Fruit fly (Drosophila melanogaster) whole organism: ENCODE data around the gene CG13065.

Source experiments
- CG8478 ChIP-seq: fragments of >200 bp; optimal IDR thresholded peaks from 2 replicates; lab custom pipeline; 2018; ENCODE audit warnings: inconsistent platforms
- Dll ChIP-seq: fragments of >200 bp; optimal IDR thresholded peaks from 2 replicates; lab custom pipeline; 2017
- EcR ChIP-seq, 2 experiments: fragments of >200 bp; optimal IDR thresholded peaks; 2 replicates each; lab custom pipeline; 2017; ENCODE audit warnings: missing biosample characterization in 2 of 2, missing genetic modification characterization in 2 of 2, missing genetic modification reagents in 2 of 2
- pan ChIP-seq: fragments of >200 bp; optimal IDR thresholded peaks from 2 replicates; lab custom pipeline; 2017
- psq ChIP-seq: fragments of >200 bp; optimal IDR thresholded peaks from 2 replicates; lab custom pipeline; 2017
- usp ChIP-seq: fragments of >200 bp; optimal IDR thresholded peaks from 2 replicates; lab custom pipeline; 2017; ENCODE audit warnings: missing biosample characterization, missing genetic modification characterization, mixed read lengths

Gene CG13065

DNA sequence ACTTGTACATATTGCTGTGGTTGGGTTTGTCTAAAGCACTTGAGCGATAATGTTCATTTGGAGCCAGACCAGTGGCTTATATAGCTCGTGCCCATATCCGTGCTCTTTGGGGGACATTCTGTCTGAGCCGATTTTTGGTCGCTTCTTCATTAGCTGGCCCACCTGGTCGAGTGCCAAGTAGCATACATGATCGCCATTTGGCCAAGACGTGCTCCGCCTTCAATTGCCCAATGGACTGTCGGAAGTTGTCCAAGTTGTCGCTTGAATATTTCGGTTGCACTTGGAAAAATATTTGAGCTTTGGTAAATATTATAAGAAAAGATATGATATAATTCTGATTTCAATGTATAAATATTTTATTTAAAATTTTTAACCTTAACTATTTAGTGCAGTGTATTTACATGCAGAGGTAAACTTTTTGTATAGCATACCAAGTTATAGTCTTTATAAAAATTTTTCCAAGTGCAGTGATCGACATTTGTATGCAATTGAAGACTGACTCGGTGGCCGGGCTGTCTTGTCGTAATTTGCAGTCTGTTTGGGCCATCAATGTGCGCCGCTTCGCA, 8.2 kb downstream of the CG13065 start, which contains the start of gene CG13047:
CG13047 (minus strand) TSS at position 51 of the 566 bp plus-strand sequence.
- TF ChIP-seq EcR (GFP tag; optimal IDR thresholded peaks at IDR 0.05; lab: Kevin White, UChicago), result no peak
- no peak for TF ChIP-seq usp
- TF ChIP-seq CG8478 (lab: Kevin White, UChicago), result no peak
- no peak for TF ChIP-seq pan
- no peak for TF ChIP-seq Dll (lab: Kevin White, UChicago)
- no peak for TF ChIP-seq psq (lab: Kevin White, UChicago)

DNA sequence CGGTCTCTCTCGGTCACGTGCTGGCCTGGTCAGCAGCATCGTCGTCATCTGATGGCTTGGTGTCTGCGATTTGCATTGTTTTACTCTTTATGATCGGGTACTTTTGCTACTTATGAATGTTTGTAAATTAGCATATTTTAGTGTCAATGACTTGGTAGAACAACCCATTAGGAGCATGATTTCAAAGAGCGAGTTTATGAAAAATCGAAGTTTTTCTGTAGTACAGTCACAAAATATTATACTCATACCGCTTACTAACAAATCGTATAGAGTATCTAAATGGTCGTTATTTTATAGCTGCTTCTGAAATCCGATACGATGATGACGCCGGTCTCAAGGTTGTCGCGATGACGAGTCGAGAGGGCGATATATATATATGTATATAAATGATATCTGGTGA, 9.0 kb downstream of the CG13065 start:
- TF ChIP-seq usp, result no peak
- no peak for TF ChIP-seq psq (lab: Kevin White, UChicago)
- no peak for TF ChIP-seq Dll (lab: Kevin White, UChicago)

DNA sequence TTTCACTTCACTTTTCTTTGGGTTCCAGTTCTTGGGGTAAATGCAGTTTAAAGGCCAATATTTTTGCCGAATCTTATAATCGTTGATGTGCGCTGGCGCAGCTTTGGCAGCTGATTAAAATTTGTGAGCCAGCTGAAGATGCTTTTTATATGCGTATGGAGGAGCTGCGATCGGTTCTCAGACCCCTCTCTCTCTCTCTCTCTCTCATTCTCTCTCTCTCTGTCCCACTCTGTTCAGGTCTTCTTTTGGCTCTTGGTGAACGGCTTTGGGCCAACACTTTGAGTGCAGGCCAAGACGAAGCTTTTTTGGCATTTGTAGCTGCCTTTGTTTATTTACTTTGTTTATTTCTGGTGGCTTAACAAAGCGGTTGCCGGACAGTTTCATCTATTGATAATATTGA, 11.1 kb downstream of the CG13065 start, which contains the start of gene CG13046:
CG13046 (minus strand) TSS at position 101 of the 400 bp plus-strand sequence.
- TF ChIP-seq pan, result no peak
- no peak for TF ChIP-seq usp
- no peak for TF ChIP-seq CG8478 (lab: Kevin White, UChicago)
- TF ChIP-seq EcR (GFP tag; optimal IDR thresholded peaks at IDR 0.05; lab: Kevin White, UChicago), result no peak
- TF ChIP-seq Dll (lab: Kevin White, UChicago), result no peak
- no peak for TF ChIP-seq psq (lab: Kevin White, UChicago)

DNA sequence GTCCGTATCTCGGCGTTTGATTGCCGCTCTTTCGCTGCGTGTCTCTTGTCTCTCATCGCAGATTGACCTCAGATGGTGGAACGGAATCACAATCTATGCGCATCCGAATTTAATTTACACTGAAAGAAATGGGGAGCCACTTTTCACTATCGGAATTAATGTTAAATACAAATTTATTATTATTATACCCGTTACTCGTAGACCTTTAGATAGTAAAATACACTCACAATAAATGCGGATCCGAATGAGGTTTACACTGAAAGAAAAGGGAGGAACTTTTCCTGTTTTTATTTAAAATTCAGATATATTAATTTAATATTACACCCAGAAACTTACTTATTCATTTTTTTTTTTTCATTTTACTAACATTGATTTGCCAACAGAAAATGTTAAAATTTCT, 11.8 kb downstream of the CG13065 start:
- TF ChIP-seq EcR (GFP tag; optimal IDR thresholded peaks at IDR 0.05; lab: Kevin White, UChicago), result no peak
- TF ChIP-seq CG8478 (lab: Kevin White, UChicago), result no peak
- TF ChIP-seq psq (lab: Kevin White, UChicago), result no peak
- TF ChIP-seq Dll (lab: Kevin White, UChicago), result no peak
- TF ChIP-seq usp, result no peak
- TF ChIP-seq pan, result no peak

DNA sequence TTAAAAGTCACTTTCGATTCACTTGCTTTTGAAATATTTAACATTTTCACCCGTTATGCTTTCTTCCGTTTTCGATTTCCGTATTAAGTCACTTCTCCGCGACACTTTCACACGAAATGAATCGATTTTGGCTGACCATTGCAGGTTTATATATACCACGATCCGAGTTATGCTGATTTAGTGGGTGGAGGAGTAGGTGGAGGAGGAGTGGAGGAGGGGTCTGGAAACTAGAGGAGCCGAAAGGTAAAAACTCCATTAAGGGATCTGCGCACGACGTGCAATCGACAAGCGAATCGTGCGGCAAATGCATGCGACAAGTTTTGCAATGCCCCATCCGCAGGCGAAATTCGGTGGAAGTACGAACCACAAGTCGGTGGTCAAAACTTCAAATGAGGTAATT, 13.6 kb downstream of the CG13065 start, which contains the start of gene CG13045:
CG13045 (minus strand) TSS at position 101 of the 400 bp plus-strand sequence.
- TF ChIP-seq Dll (lab: Kevin White, UChicago) (no peak), EcR (GFP tag; optimal IDR thresholded peaks at IDR 0.05; lab: Kevin White, UChicago) (no peak), CG8478 (lab: Kevin White, UChicago) (no peak), usp (no peak), pan (no peak), psq (lab: Kevin White, UChicago) (no peak)

DNA sequence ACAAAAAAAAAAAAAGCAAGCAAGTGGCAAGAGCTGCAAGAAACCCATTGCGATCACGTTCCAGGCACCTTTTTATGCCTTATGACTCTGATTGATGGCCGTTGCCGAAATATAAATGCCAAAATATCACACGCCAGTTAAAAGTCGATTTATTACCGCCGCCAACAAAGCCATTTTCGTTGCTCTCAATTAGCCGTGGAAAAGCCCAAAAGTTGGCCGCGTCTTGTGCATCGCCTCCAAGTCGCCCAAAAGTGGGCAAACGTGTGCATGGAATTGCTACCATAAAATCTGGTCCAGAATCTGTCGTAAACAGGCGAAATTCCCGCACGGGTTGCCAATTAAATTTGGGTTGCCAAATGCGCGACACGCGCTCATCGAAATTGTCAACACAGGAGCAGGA, 14.4 kb downstream of the CG13065 start:
- TF ChIP-seq EcR (GFP tag; optimal IDR thresholded peaks at IDR 0.05; lab: Kevin White, UChicago), result no peak

DNA sequence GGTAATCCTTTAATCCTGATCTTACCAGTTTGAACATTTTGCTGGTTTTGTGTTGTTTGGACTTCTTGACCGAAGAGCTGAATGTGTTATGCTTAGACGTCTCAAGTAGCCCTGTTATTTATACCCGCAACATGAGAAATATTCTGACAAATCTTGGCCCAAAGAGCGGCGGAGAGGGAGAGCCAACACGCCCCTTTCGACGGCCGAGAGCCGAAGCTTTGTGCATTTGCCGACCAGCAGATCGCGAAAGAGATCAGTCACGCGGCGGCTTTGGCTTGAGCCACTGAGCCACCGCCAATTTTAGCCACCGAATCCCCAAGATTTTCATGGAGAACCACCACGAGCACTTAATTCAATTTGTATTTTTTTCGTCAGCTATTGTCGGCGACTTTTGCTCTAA, 18.2 kb downstream of the CG13065 start, which contains the start of gene CG4962:
CG4962 (minus strand) TSS at position 101 of the 400 bp plus-strand sequence.
- TF ChIP-seq Dll (lab: Kevin White, UChicago) (no peak), EcR (GFP tag; optimal IDR thresholded peaks at IDR 0.05; lab: Kevin White, UChicago) (no peak), psq (lab: Kevin White, UChicago) (no peak), pan (no peak), usp (no peak), CG8478 (lab: Kevin White, UChicago) (no peak)

DNA sequence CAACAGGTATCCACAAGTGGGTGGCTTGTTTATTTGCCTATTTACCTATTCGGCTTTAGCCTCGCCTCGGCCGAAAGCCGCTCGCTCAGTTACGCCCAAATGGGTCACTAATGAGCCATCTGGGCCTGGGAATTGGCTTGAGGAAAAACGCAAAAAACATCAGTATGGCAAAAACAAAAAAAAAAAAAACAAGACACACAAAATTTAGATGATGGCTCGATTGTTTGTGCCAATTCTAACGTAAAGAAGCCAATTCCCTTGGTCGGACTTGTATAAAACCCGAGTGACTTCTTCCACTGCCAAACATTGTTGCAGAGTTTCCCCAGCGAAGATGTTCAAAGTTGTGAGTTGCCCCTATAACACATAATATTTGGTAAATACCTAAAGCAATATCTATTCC, 23.9 kb downstream of the CG13065 start, which contains the start of gene CG4982:
CG4982 (plus strand) TSS at position 301 of the 400 bp plus-strand sequence.
- no peak for TF ChIP-seq EcR (GFP tag; optimal IDR thresholded peaks at IDR 0.05; lab: Kevin White, UChicago)
- TF ChIP-seq pan, result no peak
- no peak for TF ChIP-seq CG8478 (lab: Kevin White, UChicago)
- no peak for TF ChIP-seq psq (lab: Kevin White, UChicago)

DNA sequence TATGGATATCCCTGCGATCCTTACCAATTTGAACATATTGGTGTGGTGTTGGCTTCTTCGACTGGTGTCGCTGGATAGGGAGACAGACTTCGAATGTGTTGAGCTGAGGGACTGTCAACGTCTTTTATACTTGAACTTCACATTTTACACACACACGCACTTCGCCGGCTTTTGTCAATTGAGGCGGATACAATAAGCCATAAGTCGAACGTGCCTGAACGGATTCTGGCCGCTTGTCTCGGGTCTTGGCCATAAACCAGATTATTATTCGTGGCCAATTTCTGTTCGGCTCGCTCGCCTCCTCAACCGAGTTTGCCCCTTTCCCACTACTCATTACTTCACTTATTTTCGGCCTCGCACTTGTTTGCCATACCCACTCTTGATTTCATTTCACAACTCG, 25.8 kb downstream of the CG13065 start, which contains the start of gene CG13044:
CG13044 (minus strand) TSS at position 101 of the 400 bp plus-strand sequence.
- TF ChIP-seq Dll (lab: Kevin White, UChicago), result no peak
- TF ChIP-seq CG8478 (lab: Kevin White, UChicago), result no peak
- no peak for TF ChIP-seq psq (lab: Kevin White, UChicago)
- TF ChIP-seq pan, result no peak
- no peak for TF ChIP-seq usp
- no peak for TF ChIP-seq EcR (GFP tag; optimal IDR thresholded peaks at IDR 0.05; lab: Kevin White, UChicago)

DNA sequence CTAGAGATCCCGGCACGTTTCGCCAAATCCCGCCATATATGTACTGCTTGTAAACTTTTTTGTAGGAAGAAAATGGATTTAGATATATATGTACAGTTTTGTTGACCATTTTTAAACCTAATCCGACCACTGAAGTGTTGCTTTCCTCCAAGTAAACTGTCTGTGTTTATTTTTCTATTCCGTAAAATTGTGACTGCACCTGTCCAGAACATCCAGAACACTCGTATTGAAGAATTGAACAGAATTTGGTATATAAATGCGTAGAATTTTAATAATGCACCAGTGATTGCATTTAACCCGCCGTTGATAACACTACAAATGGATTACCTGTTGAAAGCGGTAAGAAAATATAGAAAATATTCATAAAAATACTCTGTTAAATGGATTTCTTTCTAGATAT, 26.7 kb downstream of the CG13065 start, which contains the start of gene CG43249:
CG43249 (plus strand) TSS at position 301 of the 400 bp plus-strand sequence.
- no peak for TF ChIP-seq CG8478 (lab: Kevin White, UChicago)
- TF ChIP-seq EcR (GFP tag; optimal IDR thresholded peaks at IDR 0.05; lab: Kevin White, UChicago), result no peak
- TF ChIP-seq usp, result no peak
- no peak for TF ChIP-seq pan
- no peak for TF ChIP-seq Dll (lab: Kevin White, UChicago)
- no peak for TF ChIP-seq psq (lab: Kevin White, UChicago)

DNA sequence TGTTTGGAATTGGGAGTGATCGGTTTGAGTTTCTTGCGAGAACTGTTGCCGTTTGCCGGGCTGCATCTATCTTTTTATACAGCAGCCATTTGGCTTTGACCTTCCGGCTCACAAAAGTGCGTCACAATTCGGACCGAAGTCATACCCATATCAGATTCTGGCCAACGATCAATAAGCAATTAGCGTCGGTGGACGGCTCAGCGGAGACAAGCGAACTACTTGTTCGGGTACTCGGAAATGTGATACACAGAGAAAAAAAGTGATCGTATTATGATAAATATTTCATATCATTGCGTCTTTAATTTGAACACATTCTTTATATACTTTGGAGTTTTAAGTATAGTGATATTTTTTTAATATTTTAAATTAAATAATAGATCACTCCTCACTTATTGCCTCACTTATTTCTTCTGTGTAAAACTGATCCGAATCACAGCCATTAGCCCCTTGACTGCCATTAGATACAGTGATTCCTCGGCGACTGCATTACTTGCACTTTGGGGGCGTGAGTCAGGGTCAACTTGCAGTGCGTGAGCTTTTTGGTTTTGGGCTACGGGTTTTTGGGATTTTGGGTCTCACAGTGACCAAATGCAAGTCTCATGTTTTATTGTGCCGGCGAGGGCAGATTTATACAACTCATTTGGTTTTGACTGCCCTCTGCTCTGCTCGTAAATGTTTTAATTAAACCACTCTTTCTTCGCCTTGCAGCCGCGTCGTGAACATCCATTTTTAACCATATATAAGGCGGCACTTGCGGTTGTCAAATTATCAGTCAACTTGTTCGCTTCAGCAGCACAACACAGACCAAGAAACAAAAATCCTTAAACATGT, 28.8 kb downstream of the CG13065 start, which contains the start of the genes CG13043 and CG13063:
CG13043 (minus strand) TSS at position 51 of the 831 bp plus-strand sequence.
CG13063 (plus strand) TSS at position 781 of the 831 bp plus-strand sequence.
- TF ChIP-seq pan (no peak), CG8478 (lab: Kevin White, UChicago) (no peak), EcR (GFP tag; optimal IDR thresholded peaks at IDR 0.05; lab: Kevin White, UChicago) (no peak), psq (lab: Kevin White, UChicago) (no peak), usp (no peak), Dll (lab: Kevin White, UChicago) (no peak)

DNA sequence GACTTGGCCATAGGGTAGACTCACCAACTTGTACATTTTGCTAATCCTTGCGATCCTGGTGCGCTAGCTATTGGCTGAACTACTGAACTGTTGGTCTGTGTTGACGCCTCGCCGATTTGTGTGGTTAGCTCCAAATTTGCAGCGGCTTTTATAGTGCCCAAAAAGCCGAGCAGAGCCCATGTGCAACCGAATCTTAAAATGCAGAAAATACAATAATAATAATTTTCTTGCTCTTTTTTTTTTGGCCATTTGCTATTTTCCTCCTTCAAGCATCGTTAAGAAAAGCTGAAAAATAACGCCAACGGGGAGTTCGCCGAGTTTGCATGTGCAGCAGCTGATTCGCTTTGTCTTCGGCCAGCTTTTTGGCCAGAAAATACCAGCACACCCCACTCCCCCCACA, 31.1 kb downstream of the CG13065 start, which contains the start of gene CG13042:
CG13042 (minus strand) TSS at position 101 of the 400 bp plus-strand sequence.
- TF ChIP-seq pan, result no peak
- TF ChIP-seq EcR (GFP tag; optimal IDR thresholded peaks at IDR 0.05; lab: Kevin White, UChicago), result no peak
- TF ChIP-seq Dll (lab: Kevin White, UChicago), result no peak
- TF ChIP-seq psq (lab: Kevin White, UChicago), result no peak
- TF ChIP-seq usp, result no peak
